Worm (Caenorhabditis elegans): ENCODE measurements around the gene C09B8.8.

DNA sequence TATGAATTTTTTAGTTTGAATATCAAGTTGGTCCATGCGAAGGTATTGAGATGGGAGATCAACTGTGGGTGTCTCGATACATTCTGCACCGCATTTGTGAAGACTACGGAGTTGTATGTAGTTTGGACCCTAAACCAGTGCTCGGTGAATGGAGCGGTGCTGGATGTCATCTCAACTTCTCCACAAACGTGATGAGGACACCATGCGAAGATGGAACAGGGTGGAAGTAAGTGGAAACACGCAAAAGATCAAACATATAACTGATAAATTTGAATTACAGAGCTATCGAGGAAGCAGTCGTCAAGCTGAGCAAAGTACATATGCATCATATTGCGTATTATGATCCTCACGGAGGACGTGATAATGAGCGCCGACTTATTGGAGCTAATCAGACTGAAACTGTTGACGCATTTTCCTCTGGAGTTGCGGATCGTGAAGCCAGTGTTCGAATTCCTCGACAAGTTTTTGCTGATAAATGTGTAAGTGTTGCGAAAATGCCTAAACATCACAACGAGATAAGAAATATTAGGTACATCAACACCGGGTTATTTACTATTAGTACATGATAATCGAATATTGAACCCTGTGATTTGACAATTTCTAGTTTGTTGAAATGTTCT lies 44.0 kb downstream of the C09B8.8 start:
- no peak for TF ChIP-seq egl-27 (tag; optimal IDR thresholded peaks at IDR 0.05)
- no peak for TF ChIP-seq pha-4 (GFP tag; IDR thresholded peaks at IDR 0.05)
- no peak for TF ChIP-seq pha-4 (tag; optimal IDR thresholded peaks at IDR 0.05)
- peak; percentile 72 for TF ChIP-seq dve-1 (tag; optimal IDR thresholded peaks at IDR 0.05; ENCODE audit: insufficient read depth)
- TF ChIP-seq vab-7 (GFP tag; IDR thresholded peaks at IDR 0.05) = no peak
- TF ChIP-seq skn-1 (tag; optimal IDR thresholded peaks at IDR 0.05) = no peak

All from whole organism, L4 larva.